Worm (Caenorhabditis elegans): ENCODE measurements around the gene asp-12.

Gene asp-12

ce11 chrV:8302522-8302921, 33.5 kb downstream of the asp-12 start, which contains the start of gene sel-9 (continued):
- TF ChIP-seq Y116A8C.19 (tag; optimal IDR thresholded peaks at IDR 0.05; ENCODE audit: borderline replicate concordance) (no peak), lin-39 (tag; optimal IDR thresholded peaks at IDR 0.05) (peak; percentile 30), ama-1 (optimal IDR thresholded peaks at IDR 0.05) (peak; percentile 14), hlh-4 (tag; optimal IDR thresholded peaks at IDR 0.05) (no peak), nhr-84 (tag; optimal IDR thresholded peaks at IDR 0.05) (no peak), fkh-10 (GFP tag; optimal IDR thresholded peaks at IDR 0.05) (no peak), pax-3 (tag; optimal IDR thresholded peaks at IDR 0.05) (no peak), mab-9 (GFP tag; IDR thresholded peaks at IDR 0.05) (no peak), aly-2 (tag; optimal IDR thresholded peaks at IDR 0.05) (no peak), F16B12.6 (tag; optimal IDR thresholded peaks at IDR 0.05) (peak; percentile 12), sup-37 (GFP tag; optimal IDR thresholded peaks at IDR 0.05) (no peak), tbx-2 (tag; optimal IDR thresholded peaks at IDR 0.05) (peak; percentile 48), dpl-1 (GFP tag; optimal IDR thresholded peaks at IDR 0.05) (peak; percentile 85 to 92 (median 89)), swsn-7 (tag; optimal IDR thresholded peaks at IDR 0.05) (peak; percentile 56), lin-13 (GFP tag; optimal IDR thresholded peaks at IDR 0.05) (no peak), nhr-11 (tag; optimal IDR thresholded peaks at IDR 0.05) (no peak), skn-1 (tag; optimal IDR thresholded peaks at IDR 0.05) (peak; percentile 37), egl-13 (tag; optimal IDR thresholded peaks at IDR 0.05) (no peak), nhr-28 (tag; optimal IDR thresholded peaks at IDR 0.05) (no peak), ceh-63 (GFP tag; optimal IDR thresholded peaks at IDR 0.05) (no peak), dsc-1 (tag; optimal IDR thresholded peaks at IDR 0.05) (peak; percentile 24), rnt-1 (tag; optimal IDR thresholded peaks at IDR 0.05) (peak; percentile 43), lsy-2 (tag; optimal IDR thresholded peaks at IDR 0.05) (peak; percentile 55 to 69), grh-1 (GFP tag; IDR thresholded peaks at IDR 0.05) (no peak), mef-2 (tag; optimal IDR thresholded peaks at IDR 0.05) (no peak), alr-1 (tag; optimal IDR thresholded peaks at IDR 0.05; ENCODE audit: borderline replicate concordance) (no peak), C04F5.9 (tag; optimal IDR thresholded peaks at IDR 0.05) (no peak), irx-1 (tag; optimal IDR thresholded peaks at IDR 0.05) (no peak), efl-3 (GFP tag; optimal IDR thresholded peaks at IDR 0.05) (no peak), mep-1 (tag; optimal IDR thresholded peaks at IDR 0.05) (peak; percentile 73), nhr-85 (tag) (no peak), tlp-1 (tag; optimal IDR thresholded peaks at IDR 0.05) (no peak)

ce11 chrV:8304461-8305195, 35.6 kb downstream of the asp-12 start, which contains the start of gene W02D7.11:
Gene W02D7.11 (minus strand): TSS chrV:8304511.
- TF ChIP-seq lin-35 (GFP tag; optimal IDR thresholded peaks at IDR 0.05) (peak in 1 of 2 experiments; percentile 30), ztf-4 (tag; optimal IDR thresholded peaks at IDR 0.05) (no peak), C04F5.9 (tag; optimal IDR thresholded peaks at IDR 0.05) (no peak), elt-2 (tag; optimal IDR thresholded peaks at IDR 0.05) (peak; percentile 64), efl-1 (optimal IDR thresholded peaks at IDR 0.05) (no peak), efl-1 (GFP tag; optimal IDR thresholded peaks at IDR 0.05 in 1 of 2) (peak in 1 of 2 experiments; percentile 21)

ce11 chrV:8305940-8306339, 36.9 kb downstream of the asp-12 start:
- TF ChIP-seq fkh-8 (tag; optimal IDR thresholded peaks at IDR 0.05) (no peak), C16A3.4 (tag; optimal IDR thresholded peaks at IDR 0.05) (no peak), elt-2 (tag; optimal IDR thresholded peaks at IDR 0.05) (peak; percentile 60), nhr-19 (GFP tag; conservative IDR thresholded peaks at IDR 0.05) (no peak), ceh-88 (GFP tag; IDR thresholded peaks at IDR 0.05) (no peak), lin-35 (GFP tag; optimal IDR thresholded peaks at IDR 0.05) (no peak)
